Fruit fly (Drosophila melanogaster): ENCODE results near the gene oc.
A peak's percentile ranks its signal among the peaks of the same experiment; 100 is the strongest.

Gene oc

DNA sequence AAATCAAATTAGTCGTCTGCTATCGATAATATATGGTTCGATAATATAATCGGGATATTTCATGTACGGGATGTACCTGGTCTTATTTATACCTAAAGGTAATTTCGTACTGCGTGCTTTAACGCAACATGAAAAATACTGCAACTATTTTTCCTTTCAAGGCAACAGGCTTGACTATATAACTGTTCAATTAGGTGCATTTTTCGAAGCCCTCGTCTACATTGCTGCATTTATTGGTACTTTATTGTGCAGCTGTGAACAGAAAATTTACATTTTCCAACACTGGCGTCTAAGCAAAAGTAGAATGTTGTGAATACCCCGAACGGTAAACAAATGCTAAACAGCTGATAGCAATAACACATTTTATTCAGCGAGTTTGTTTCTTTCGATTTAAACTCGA is 39.5 kb upstream of the oc start, which contains the start of the genes Ppt1 and Ogg1 (continued):
- TF ChIP-seq ind (GFP tag; optimal IDR thresholded peaks at IDR 0.05) (peak; percentile 65), CG7372 (GFP tag; IDR thresholded peaks at IDR 0.05) (peak; percentile 44; the same call in 1 of the 2 replicates), fd96Cb (tag; optimal IDR thresholded peaks at IDR 0.05) (no peak), kni (GFP tag; optimal IDR thresholded peaks at IDR 0.05) (no peak), CrebB (tag; optimal IDR thresholded peaks at IDR 0.05) (peak; percentile 3), tll (GFP tag; optimal IDR thresholded peaks at IDR 0.05) (no peak), CG12659 (GFP tag; optimal IDR thresholded peaks at IDR 0.05) (peak; percentile 39), shn (GFP tag; optimal IDR thresholded peaks at IDR 0.05) (peak; percentile 56), CG8388 (GFP tag; optimal IDR thresholded peaks at IDR 0.05) (peak; percentile 1), CG17829 (tag; optimal IDR thresholded peaks at IDR 0.05) (peak; percentile 45), z (GFP tag; IDR thresholded peaks at IDR 0.05) (no peak), CG17568 (GFP tag; optimal IDR thresholded peaks at IDR 0.05) (peak; percentile 48), dan (GFP tag; IDR thresholded peaks at IDR 0.05) (no peak), CG13775 (GFP tag; optimal IDR thresholded peaks at IDR 0.05) (peak; percentile 37), dm (GFP tag; optimal IDR thresholded peaks at IDR 0.05) (peak; percentile 58), Oli (tag; optimal IDR thresholded peaks at IDR 0.05) (peak; percentile 14), lilli (GFP tag; optimal IDR thresholded peaks at IDR 0.05) (peak; percentile 80), al (GFP tag; IDR thresholded peaks at IDR 0.05) (0 out of 2 replicates have a peak, but pooled peaks have one; percentile 22), sug (tag; optimal IDR thresholded peaks at IDR 0.05) (peak; percentile 60), pzg (GFP tag; optimal IDR thresholded peaks at IDR 0.05) (peak; percentile 64), ase (GFP tag; IDR thresholded peaks at IDR 0.05) (no peak; the same call in 2 of the 3 replicates), CG18764 (GFP tag; optimal IDR thresholded peaks at IDR 0.05) (peak; percentile 36), prd (optimal IDR thresholded peaks at IDR 0.05) (no peak), prd (GFP tag; IDR thresholded peaks at IDR 0.05) (peak; percentile 45; the same call in 1 of the 3 replicates), ranshi (GFP tag; IDR thresholded peaks at IDR 0.05) (0 out of 2 replicates have a peak, but pooled peaks have one; percentile 44), Doc3 (GFP tag; IDR thresholded peaks at IDR 0.05; ENCODE audit: partially characterized antibody) (0 out of 3 replicates have a peak, but pooled peaks have one; percentile 29), BEAF-32 (GFP tag; optimal IDR thresholded peaks at IDR 0.05) (peak; percentile 64), hb (GFP tag; IDR thresholded peaks at IDR 0.05; ENCODE audit: partially characterized antibody) (no peak), Pdp1 (GFP tag; optimal IDR thresholded peaks at IDR 0.05) (peak; percentile 56 to 64), Hey (tag; optimal IDR thresholded peaks at IDR 0.05) (no peak), Dad (GFP tag; optimal IDR thresholded peaks at IDR 0.05) (peak; percentile 44), HLH3B (GFP tag; IDR thresholded peaks at IDR 0.05) (peak; percentile 33; the same call in 1 of the 2 replicates), Bdp1 (GFP tag; optimal IDR thresholded peaks at IDR 0.05) (no peak), CG3726 (GFP tag; IDR thresholded peaks at IDR 0.05) (no peak), CG7928 (GFP tag; optimal IDR thresholded peaks at IDR 0.05) (peak; percentile 60), CG2129 (GFP tag; IDR thresholded peaks at IDR 0.05; ENCODE audit: partially characterized antibody) (no peak), CG6689 (GFP tag; IDR thresholded peaks at IDR 0.05) (peak; percentile 42), her (GFP tag; optimal IDR thresholded peaks at IDR 0.05) (peak; percentile 66), Sox102F (GFP tag; optimal IDR thresholded peaks at IDR 0.05) (peak; percentile 39), CG4282 (GFP tag; optimal IDR thresholded peaks at IDR 0.05) (peak; percentile 35), ERR (GFP tag; optimal IDR thresholded peaks at IDR 0.05) (no peak), chinmo (GFP tag; IDR thresholded peaks at IDR 0.05; ENCODE audit: partially characterized antibody) (no peak), Sin3A (optimal IDR thresholded peaks at IDR 0.05) (peak; percentile 36), fd3F (GFP tag; optimal IDR thresholded peaks at IDR 0.05) (no peak), CG12104 (GFP tag; optimal IDR thresholded peaks at IDR 0.05) (no peak), HHEX (GFP tag; optimal IDR thresholded peaks at IDR 0.05) (peak; percentile 6), grn (GFP tag; optimal IDR thresholded peaks at IDR 0.05) (no peak), CG9876 (GFP tag; optimal IDR thresholded peaks at IDR 0.05) (no peak), chn (GFP tag; optimal IDR thresholded peaks at IDR 0.05) (peak; percentile 72), NK7.1 (GFP tag; optimal IDR thresholded peaks at IDR 0.05) (peak; percentile 33), HLH54F (GFP tag; optimal IDR thresholded peaks at IDR 0.05) (peak; percentile 70)
